Worm (Caenorhabditis elegans) whole organism, L1 larva: Measurements from ENCODE around the gene srw-62.

ENCODE experiments used
- aha-1 ChIP-seq: fragments of 150-350 bp; optimal IDR thresholded peaks from 2 replicates; lab custom pipeline; 2014; ENCODE audit warnings: missing biosample characterization, missing genetic modification characterization
- blmp-1 ChIP-seq: fragments of 150-350 bp; optimal IDR thresholded peaks from 2 replicates; lab custom pipeline; 2014; ENCODE audit warnings: missing biosample characterization, missing genetic modification characterization
- ceh-63 ChIP-seq: fragments of 200-800 bp; sonication (Bioruptor generic); optimal IDR thresholded peaks from 2 replicates; lab custom pipeline; 2018; ENCODE audit warnings: mild to moderate bottlenecking, missing genetic modification characterization, missing compliant biosample characterization
- ceh-8 ChIP-seq: fragments of 200-800 bp; sonication (Bioruptor generic); optimal IDR thresholded peaks from 2 replicates; lab custom pipeline; 2018; ENCODE audit warnings: mild to moderate bottlenecking, missing genetic modification characterization, moderate library complexity, missing compliant biosample characterization
- ceh-82 ChIP-seq, 3 experiments: fragments of 150-350 bp in 1 of 3; sonication (generic microtip) in 2 of 3; optimal IDR thresholded peaks; 2 replicates each; lab custom pipeline; 2014 to 2017; ENCODE audit warnings: missing biosample characterization in 3 of 3, missing genetic modification characterization in 3 of 3
- efl-1 ChIP-seq, 4 experiments: fragments of 150-350 bp; optimal IDR thresholded peaks in 3 of 4; peaks in 1 of 4; 1 replicate in 1 of 4; 2 replicates in 3 of 4; lab custom pipeline; 2014; ENCODE audit warnings: missing biosample characterization in 2 of 4, missing genetic modification characterization in 2 of 4, missing genetic modification reagents in 2 of 4
- efl-3 ChIP-seq: fragments of 200-800 bp; sonication (Bioruptor generic); optimal IDR thresholded peaks from 2 replicates; lab custom pipeline; 2018; ENCODE audit warnings: mild to moderate bottlenecking, missing genetic modification characterization, missing compliant biosample characterization
- egl-13 ChIP-seq: sonication (generic microtip); optimal IDR thresholded peaks from 2 replicates; lab custom pipeline; 2016; ENCODE audit warnings: missing genotype, missing genetic modification reagents, missing genetic modification characterization, missing compliant biosample characterization
- elt-2 ChIP-seq: sonication (generic microtip); optimal IDR thresholded peaks from 2 replicates; lab custom pipeline; 2016; ENCODE audit warnings: missing genetic modification characterization, mild to moderate bottlenecking, inconsistent platforms, missing compliant biosample characterization, missing genetic modification reagents
- fkh-8 ChIP-seq: sonication (generic microtip); optimal IDR thresholded peaks from 2 replicates; lab custom pipeline; 2016; ENCODE audit warnings: mild to moderate bottlenecking, missing genetic modification characterization, missing compliant biosample characterization
- fos-1 ChIP-seq: fragments of 150-350 bp; optimal IDR thresholded peaks from 2 replicates; lab custom pipeline; 2014; ENCODE audit warnings: missing biosample characterization, missing genetic modification characterization
- hlh-17 ChIP-seq: fragments of 200-800 bp; sonication (Bioruptor generic); optimal IDR thresholded peaks from 2 replicates; lab custom pipeline; 2018; ENCODE audit warnings: missing genetic modification characterization, mild to moderate bottlenecking, missing compliant biosample characterization, moderate library complexity, borderline replicate concordance
- hlh-4 ChIP-seq: sonication (generic microtip); optimal IDR thresholded peaks from 2 replicates; lab custom pipeline; 2016; ENCODE audit warnings: mild to moderate bottlenecking, missing genetic modification characterization, missing compliant biosample characterization
- jun-1 ChIP-seq: fragments of 150-350 bp; optimal IDR thresholded peaks from 2 replicates; lab custom pipeline; 2014; ENCODE audit warnings: missing biosample characterization, missing genetic modification reagents, missing genetic modification characterization
- lin-14 ChIP-seq: fragments of 200-800 bp; sonication (Bioruptor generic); optimal IDR thresholded peaks from 2 replicates; lab custom pipeline; 2018; ENCODE audit warnings: mild to moderate bottlenecking, missing genetic modification characterization, moderate library complexity, missing compliant biosample characterization
- lin-15B ChIP-seq: fragments of 150-350 bp; sonication (generic microtip); optimal IDR thresholded peaks from 3 replicates; lab custom pipeline; 2014; ENCODE audit warnings: missing biosample characterization, missing genetic modification characterization
- lin-35 ChIP-seq, 2 experiments: fragments of 150-350 bp; optimal IDR thresholded peaks; 2 replicates each; lab custom pipeline; 2014; ENCODE audit warnings: missing biosample characterization in 2 of 2, missing genetic modification characterization in 2 of 2, missing genetic modification reagents in 2 of 2
- lin-39 ChIP-seq: fragments of 150-350 bp; optimal IDR thresholded peaks from 2 replicates; lab custom pipeline; 2014; ENCODE audit warnings: missing biosample characterization, missing genetic modification reagents, missing genetic modification characterization
- lir-3 ChIP-seq: sonication (generic microtip); optimal IDR thresholded peaks from 2 replicates; lab custom pipeline; 2016; ENCODE audit warnings: mild to moderate bottlenecking, missing genetic modification characterization, moderate library complexity, missing compliant biosample characterization; ENCODE audit not compliant: poor library complexity
- lsy-2 ChIP-seq, 2 experiments: fragments of 150-350 bp; optimal IDR thresholded peaks; 2 replicates each; lab custom pipeline; 2014; ENCODE audit warnings: missing biosample characterization in 2 of 2, missing genetic modification characterization in 2 of 2
- mdl-1 ChIP-seq, 2 experiments: fragments of 150-350 bp; optimal IDR thresholded peaks; 2 replicates each; lab custom pipeline; 2014 to 2017; ENCODE audit warnings: missing biosample characterization in 2 of 2, missing genetic modification characterization in 2 of 2, inconsistent platforms in 1 of 2
- mef-2 ChIP-seq: fragments of 150-350 bp; optimal IDR thresholded peaks from 2 replicates; lab custom pipeline; 2014; ENCODE audit warnings: missing biosample characterization, missing genetic modification characterization
- mep-1 ChIP-seq: fragments of 150-350 bp; optimal IDR thresholded peaks from 2 replicates; lab custom pipeline; 2014; ENCODE audit warnings: missing biosample characterization, missing genetic modification characterization
- nhr-11 ChIP-seq: fragments of 150-350 bp; optimal IDR thresholded peaks from 2 replicates; lab custom pipeline; 2014; ENCODE audit warnings: missing biosample characterization, missing genetic modification characterization
- nhr-12 ChIP-seq: sonication (generic microtip); optimal IDR thresholded peaks from 2 replicates; lab custom pipeline; 2017; ENCODE audit warnings: missing biosample characterization, missing genetic modification characterization
- nhr-28 ChIP-seq: fragments of 150-350 bp; optimal IDR thresholded peaks from 2 replicates; lab custom pipeline; 2014; ENCODE audit warnings: missing biosample characterization, missing genetic modification characterization
- nhr-71 ChIP-seq: sonication (generic microtip); optimal IDR thresholded peaks from 2 replicates; lab custom pipeline; 2016; ENCODE audit warnings: mild to moderate bottlenecking, missing genetic modification characterization, moderate library complexity, missing compliant biosample characterization
- nhr-90 ChIP-seq: sonication (generic microtip); optimal IDR thresholded peaks from 2 replicates; lab custom pipeline; 2016; ENCODE audit warnings: mild to moderate bottlenecking, missing genetic modification characterization, missing compliant biosample characterization; ENCODE audit not compliant: poor library complexity
- pag-3 ChIP-seq: sonication (generic microtip); optimal IDR thresholded peaks from 2 replicates; lab custom pipeline; 2017; ENCODE audit warnings: missing genetic modification characterization, mild to moderate bottlenecking, missing compliant biosample characterization, antibody characterized with exemption, borderline replicate concordance; ENCODE audit not compliant: insufficient read depth
- rnt-1 ChIP-seq: sonication (generic microtip); optimal IDR thresholded peaks from 2 replicates; lab custom pipeline; 2016; ENCODE audit warnings: mild to moderate bottlenecking, missing genetic modification characterization, moderate library complexity, missing compliant biosample characterization
- sox-4 ChIP-seq: sonication (generic microtip); optimal IDR thresholded peaks from 2 replicates; lab custom pipeline; 2016; ENCODE audit warnings: missing genetic modification characterization, missing compliant biosample characterization
- sup-37 ChIP-seq: fragments of 200-800 bp; sonication (Bioruptor generic); optimal IDR thresholded peaks from 2 replicates; lab custom pipeline; 2018; ENCODE audit warnings: mild to moderate bottlenecking, missing genetic modification characterization, missing compliant biosample characterization
- tbx-2 ChIP-seq: sonication (generic microtip); optimal IDR thresholded peaks from 2 replicates; lab custom pipeline; 2016; ENCODE audit warnings: missing genetic modification characterization, missing compliant biosample characterization
- tlp-1 ChIP-seq: fragments of 150-350 bp; optimal IDR thresholded peaks from 2 replicates; lab custom pipeline; 2014; ENCODE audit warnings: missing biosample characterization, missing genetic modification characterization
- unc-130 ChIP-seq: fragments of 150-350 bp; optimal IDR thresholded peaks from 2 replicates; lab custom pipeline; 2017; ENCODE audit warnings: missing biosample characterization, missing genetic modification characterization, inconsistent platforms
- unc-62 ChIP-seq: fragments of 150-350 bp; optimal IDR thresholded peaks from 2 replicates; lab custom pipeline; 2014; ENCODE audit warnings: missing biosample characterization, missing genetic modification reagents, missing genetic modification characterization
- unc-86 ChIP-seq: sonication (generic microtip); optimal IDR thresholded peaks from 2 replicates; lab custom pipeline; 2016; ENCODE audit warnings: missing genetic modification characterization, missing compliant biosample characterization
- vab-15 ChIP-seq: sonication (generic microtip); optimal IDR thresholded peaks from 2 replicates; lab custom pipeline; 2017; ENCODE audit warnings: missing genotype, mild to moderate bottlenecking, missing genetic modification characterization, missing compliant biosample characterization
- xbp-1 ChIP-seq: sonication (generic microtip); optimal IDR thresholded peaks from 2 replicates; lab custom pipeline; 2016; ENCODE audit warnings: missing genetic modification characterization, missing compliant biosample characterization

srw-62 gene

ce11 chrII:7849697-7850096 lies 24.5 kb downstream of the srw-62 start, which contains the start of gene acr-7:
Gene acr-7 (minus strand): TSS chrII:7849797.
- TF ChIP-seq tlp-1 (tag; lab: Kevin White, UChicago) (no peak), sup-37 (no peak), ceh-82 (tag; optimal IDR thresholded peaks at IDR 0.05; lab: Kevin White, UChicago) (no peak), lin-15B (tag; lab: Kevin White, UChicago) (no peak), hlh-17 (GFP tag; lab: Kevin White, UChicago) (no peak), nhr-90 (tag; lab: Kevin White, UChicago) (no peak), unc-130 (tag; lab: Kevin White, UChicago) (no peak), nhr-11 (tag; lab: Kevin White, UChicago) (no peak), nhr-71 (tag; lab: Kevin White, UChicago) (no peak)

ce11 chrII:7850575-7850974 lies 25.4 kb downstream of the srw-62 start:
- no peak for TF ChIP-seq nhr-28
- peak; percentile 78 for TF ChIP-seq blmp-1
- no peak for TF ChIP-seq vab-15 (tag; lab: Kevin White, UChicago)
- TF ChIP-seq lsy-2 (tag; optimal IDR thresholded peaks at IDR 0.05; lab: Kevin White, UChicago): peak in 1 of 2 experiments; percentile 24
- no peak for TF ChIP-seq elt-2 (tag; lab: Kevin White, UChicago)
- TF ChIP-seq lin-14: peak; percentile 59
- TF ChIP-seq efl-1 (optimal IDR thresholded peaks at IDR 0.05; lab: Kevin White, UChicago): no peak
- peak in 1 of 2 experiments; percentile 42 for TF ChIP-seq efl-1 (GFP tag; optimal IDR thresholded peaks at IDR 0.05 in 1 of 2; lab: Kevin White, UChicago)
- no peak for TF ChIP-seq jun-1
- TF ChIP-seq rnt-1: peak; percentile 28
- no peak for TF ChIP-seq egl-13
- no peak for TF ChIP-seq unc-62
- TF ChIP-seq aha-1 (tag; lab: Kevin White, UChicago): no peak

DNA sequence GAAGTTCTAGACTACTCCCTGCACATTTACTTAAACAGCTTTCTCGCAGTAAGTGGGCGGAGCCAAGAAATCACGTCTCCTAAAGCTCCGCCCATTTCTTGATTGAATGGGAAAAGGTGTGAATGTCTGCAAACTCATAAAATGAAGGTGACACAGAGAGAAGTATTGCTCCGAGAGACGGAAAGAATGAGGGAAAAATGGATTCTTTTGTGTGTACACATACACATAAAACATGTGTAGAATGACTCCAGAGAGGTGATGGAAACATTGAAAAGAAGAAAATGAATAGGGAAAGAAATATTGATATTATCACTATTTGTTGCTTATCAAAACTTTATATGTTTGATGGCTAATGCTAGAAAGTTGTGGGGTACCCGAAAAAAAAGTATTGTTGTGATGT lies 26.3 kb downstream of the srw-62 start:
- no peak for TF ChIP-seq jun-1
- no peak for TF ChIP-seq unc-86
- no peak for TF ChIP-seq hlh-4
- TF ChIP-seq lin-39: no peak
- no peak for TF ChIP-seq ceh-8
- no peak for TF ChIP-seq mef-2 (tag; lab: Kevin White, UChicago)
- no peak for TF ChIP-seq xbp-1 (tag; lab: Kevin White, UChicago)
- TF ChIP-seq pag-3: no peak
- TF ChIP-seq tlp-1 (tag; lab: Kevin White, UChicago): no peak
- no peak for TF ChIP-seq blmp-1
- no peak for TF ChIP-seq lir-3 (tag; lab: Kevin White, UChicago)
- no peak for TF ChIP-seq fos-1 (tag; lab: Kevin White, UChicago)
- no peak for TF ChIP-seq efl-1 (optimal IDR thresholded peaks at IDR 0.05; lab: Kevin White, UChicago)
- peak in 1 of 2 experiments; percentile 77 for TF ChIP-seq efl-1 (GFP tag; optimal IDR thresholded peaks at IDR 0.05 in 1 of 2; lab: Kevin White, UChicago)
- TF ChIP-seq vab-15 (tag; lab: Kevin White, UChicago): no peak
- TF ChIP-seq lsy-2 (tag; optimal IDR thresholded peaks at IDR 0.05; lab: Kevin White, UChicago): no peak
- TF ChIP-seq fkh-8 (tag; lab: Kevin White, UChicago): no peak
- peak in 1 of 2 experiments; percentile 23 for TF ChIP-seq lin-35 (GFP tag; optimal IDR thresholded peaks at IDR 0.05; lab: Kevin White, UChicago)
- TF ChIP-seq mdl-1 (tag; optimal IDR thresholded peaks at IDR 0.05; lab: Kevin White, UChicago): no peak
- TF ChIP-seq mep-1: peak; percentile 16
- no peak for TF ChIP-seq sox-4 (tag; lab: Kevin White, UChicago)
- TF ChIP-seq tbx-2 (tag; lab: Kevin White, UChicago): no peak
- no peak for TF ChIP-seq nhr-11 (tag; lab: Kevin White, UChicago)
- peak; percentile 10 for TF ChIP-seq lin-14
- TF ChIP-seq nhr-12: no peak
- no peak for TF ChIP-seq efl-3 (GFP tag; lab: Kevin White, UChicago)
- TF ChIP-seq lin-15B (tag; lab: Kevin White, UChicago): no peak
- no peak for TF ChIP-seq ceh-63 (GFP tag; lab: Kevin White, UChicago)
